Worm (Caenorhabditis elegans) whole organism, L1 larva: ENCODE measurements around the gene R02E12.5.

ENCODE experiments used
- C16A3.4 ChIP-seq: fragments of 150-350 bp; optimal IDR thresholded peaks from 2 replicates; lab custom pipeline; 2014; ENCODE audit warnings: missing biosample characterization, missing genetic modification characterization
- fos-1 ChIP-seq: fragments of 150-350 bp; optimal IDR thresholded peaks from 2 replicates; lab custom pipeline; 2014; ENCODE audit warnings: missing biosample characterization, missing genetic modification characterization
- pqm-1 ChIP-seq: sonication (generic microtip); optimal IDR thresholded peaks from 3 replicates; lab custom pipeline; 2017; ENCODE audit warnings: missing biosample characterization, missing genetic modification characterization
- unc-130 ChIP-seq: fragments of 150-350 bp; optimal IDR thresholded peaks from 2 replicates; lab custom pipeline; 2017; ENCODE audit warnings: missing biosample characterization, missing genetic modification characterization, inconsistent platforms

ce11 chrX:4018566-4019182 lies 21.5 kb downstream of the R02E12.5 start:
- TF ChIP-seq unc-130 (tag; lab: Kevin White, UChicago) (no peak), fos-1 (tag; lab: Kevin White, UChicago) (no peak), C16A3.4 (tag; lab: Kevin White, UChicago) (no peak), pqm-1 (tag; lab: Kevin White, UChicago) (no peak)
